Worm (Caenorhabditis elegans) whole organism, young adult: ENCODE measurements around the gene oac-30.
A peak's percentile ranks its signal among the peaks of the same experiment; 100 is the strongest.

ENCODE experiments used
- C17E4.6 ChIP-seq: fragments of 200-800 bp; sonication (Bioruptor generic); IDR thresholded peaks from 2 replicates; pipeline ENCODE4 v1.3.6; 2022; ENCODE audit warnings: missing genetic modification reagents, missing genetic modification characterization, missing compliant biosample characterization
- D2030.7 ChIP-seq: fragments of 200-800 bp; sonication (Bioruptor generic); IDR thresholded peaks from 2 replicates; pipeline ENCODE4 v1.3.6; 2022; ENCODE audit warnings: missing genetic modification reagents, missing genetic modification characterization, missing compliant biosample characterization
- F10E7.11 ChIP-seq: sonication (generic microtip); optimal IDR thresholded peaks from 2 replicates; lab custom pipeline; 2017; ENCODE audit warnings: mild to moderate bottlenecking, missing genetic modification characterization, moderate library complexity, missing compliant biosample characterization
- F23B12.7 ChIP-seq: sonication (generic microtip); optimal IDR thresholded peaks from 2 replicates; lab custom pipeline; 2017; ENCODE audit warnings: missing genetic modification characterization, mild to moderate bottlenecking, missing compliant biosample characterization, antibody characterized with exemption, moderate library complexity; ENCODE audit not compliant: insufficient read depth
- F33H1.4 ChIP-seq: fragments of 200-800 bp; sonication (Bioruptor generic); IDR thresholded peaks from 2 replicates; pipeline ENCODE4 v1.3.6; 2022; ENCODE audit warnings: missing genetic modification reagents, missing genetic modification characterization, missing compliant biosample characterization
- F55B11.4 ChIP-seq: sonication (generic microtip); optimal IDR thresholded peaks from 2 replicates; lab custom pipeline; 2016; ENCODE audit warnings: missing compliant biosample characterization, missing genetic modification characterization, borderline replicate concordance; ENCODE audit not compliant: insufficient read depth
- F57A8.1 ChIP-seq: fragments of 200-800 bp; sonication (Bioruptor generic); optimal IDR thresholded peaks from 2 replicates; lab custom pipeline; 2018; ENCODE audit warnings: mild to moderate bottlenecking, missing genetic modification characterization, moderate library complexity, missing compliant biosample characterization
- F57C9.4 ChIP-seq: sonication (generic microtip); optimal IDR thresholded peaks from 2 replicates; lab custom pipeline; 2017; ENCODE audit warnings: mild to moderate bottlenecking, missing genetic modification characterization, missing compliant biosample characterization
- K12H6.12 ChIP-seq: fragments of 200-800 bp; sonication (Bioruptor generic); optimal IDR thresholded peaks from 2 replicates; lab custom pipeline; 2018; ENCODE audit warnings: mild to moderate bottlenecking, missing genetic modification characterization, missing compliant biosample characterization
- Y95B8A.8 ChIP-seq: fragments of 200-800 bp; sonication (Bioruptor generic); IDR thresholded peaks from 2 replicates; pipeline ENCODE4 v1.3.6; 2022; ENCODE audit warnings: missing genetic modification reagents, missing genetic modification characterization, missing compliant biosample characterization
- attf-5 ChIP-seq: fragments of 200-800 bp; sonication (Bioruptor generic); optimal IDR thresholded peaks from 2 replicates; lab custom pipeline; 2018; ENCODE audit warnings: mild to moderate bottlenecking, missing genetic modification characterization, missing compliant biosample characterization
- attf-6 ChIP-seq: fragments of 200-800 bp; sonication (Bioruptor generic); IDR thresholded peaks from 2 replicates; pipeline ENCODE4 v1.3.6; 2022; ENCODE audit warnings: missing genetic modification reagents, missing genetic modification characterization, missing compliant biosample characterization
- ccch-3 ChIP-seq: fragments of 200-800 bp; sonication (Bioruptor generic); optimal IDR thresholded peaks from 2 replicates; lab custom pipeline; 2018; ENCODE audit warnings: mild to moderate bottlenecking, missing genetic modification characterization, missing compliant biosample characterization
- cebp-1 ChIP-seq, 2 experiments: fragments of 200-800 bp in 1 of 2; sonication (Bioruptor generic) in 1 of 2; sonication (generic microtip) in 1 of 2; IDR thresholded peaks in 1 of 2; optimal IDR thresholded peaks in 1 of 2; 2 replicates each; pipeline versions ENCODE4 v1.3.6 to Lab custom; 2017 to 2022; ENCODE audit warnings: missing compliant biosample characterization in 2 of 2, missing genetic modification characterization in 2 of 2, mild to moderate bottlenecking in 1 of 2, missing genetic modification reagents in 1 of 2, moderate library complexity in 1 of 2
- ceh-100 ChIP-seq: fragments of 200-800 bp; sonication (Bioruptor generic); IDR thresholded peaks from 2 replicates; pipeline ENCODE4 v1.3.6; 2022; ENCODE audit warnings: missing genetic modification reagents, missing genetic modification characterization, missing compliant biosample characterization
- ceh-27 ChIP-seq: fragments of 200-800 bp; sonication (Bioruptor generic); optimal IDR thresholded peaks from 2 replicates; lab custom pipeline; 2018; ENCODE audit warnings: mild to moderate bottlenecking, missing genetic modification characterization, moderate library complexity, missing compliant biosample characterization
- ceh-40 ChIP-seq: fragments of 200-800 bp; sonication (Bioruptor generic); IDR thresholded peaks from 2 replicates; pipeline ENCODE4 v1.3.6; 2022; ENCODE audit warnings: missing genetic modification characterization, missing compliant biosample characterization
- ceh-79 ChIP-seq: sonication (generic microtip); optimal IDR thresholded peaks from 2 replicates; lab custom pipeline; 2017; ENCODE audit warnings: mild to moderate bottlenecking, missing genetic modification characterization, missing compliant biosample characterization
- ceh-91 ChIP-seq: fragments of 200-800 bp; sonication (Bioruptor generic); IDR thresholded peaks from 2 replicates; pipeline ENCODE4 v1.3.6; 2022; ENCODE audit warnings: missing genetic modification reagents, missing genetic modification characterization, missing compliant biosample characterization
- dox-1 ChIP-seq: fragments of 200-800 bp; sonication (Bioruptor generic); IDR thresholded peaks from 2 replicates; pipeline ENCODE4 v1.3.6; 2022; ENCODE audit warnings: missing genetic modification reagents, missing genetic modification characterization, missing compliant biosample characterization
- efl-1 ChIP-seq: fragments of 150-350 bp; optimal IDR thresholded peaks from 2 replicates; lab custom pipeline; 2014; ENCODE audit warnings: missing biosample characterization, missing genetic modification reagents, missing genetic modification characterization
- egl-18 ChIP-seq: fragments of 200-800 bp; sonication (Bioruptor generic); IDR thresholded peaks from 2 replicates; pipeline ENCODE4 v1.3.6; 2022; ENCODE audit warnings: missing genetic modification reagents, missing genetic modification characterization, missing compliant biosample characterization
- ekl-4 ChIP-seq: fragments of 200-800 bp; sonication (Bioruptor generic); IDR thresholded peaks from 2 replicates; pipeline ENCODE4 v1.3.6; 2022; ENCODE audit warnings: missing genetic modification reagents, missing genetic modification characterization, missing compliant biosample characterization
- ets-4 ChIP-seq: fragments of 200-800 bp; sonication (Bioruptor generic); optimal IDR thresholded peaks from 2 replicates; lab custom pipeline; 2018; ENCODE audit warnings: mild to moderate bottlenecking, missing genetic modification characterization, missing compliant biosample characterization
- him-1 ChIP-seq: sonication (generic microtip); optimal IDR thresholded peaks from 2 replicates; lab custom pipeline; 2016; ENCODE audit warnings: missing genotype, missing genetic modification reagents, missing genetic modification characterization, missing compliant biosample characterization
- hlh-26 ChIP-seq: fragments of 200-800 bp; sonication (Bioruptor generic); conservative IDR thresholded peaks from 2 replicates; pipeline ENCODE4 v1.3.6; 2022; ENCODE audit warnings: missing genetic modification reagents, missing genetic modification characterization, missing compliant biosample characterization
- hmg-1.2 ChIP-seq: fragments of 200-800 bp; sonication (Bioruptor generic); IDR thresholded peaks from 2 replicates; pipeline ENCODE4 v1.3.6; 2022; ENCODE audit warnings: missing genetic modification reagents, missing genetic modification characterization, missing compliant biosample characterization
- let-607 ChIP-seq, 2 experiments: fragments of 200-800 bp in 1 of 2; sonication (Bioruptor generic) in 1 of 2; sonication (generic microtip) in 1 of 2; optimal IDR thresholded peaks; 2 replicates each; lab custom pipeline; 2016 to 2018; ENCODE audit warnings: mild to moderate bottlenecking in 2 of 2, missing compliant biosample characterization in 2 of 2, missing genetic modification characterization in 2 of 2, moderate library complexity in 2 of 2, missing genotype in 1 of 2
- lin-54 ChIP-seq: fragments of 200-800 bp; sonication (Bioruptor generic); optimal IDR thresholded peaks from 2 replicates; lab custom pipeline; 2018; ENCODE audit warnings: mild to moderate bottlenecking, missing genetic modification characterization, missing compliant biosample characterization
- lsy-27 ChIP-seq: sonication (generic microtip); optimal IDR thresholded peaks from 2 replicates; lab custom pipeline; 2017; ENCODE audit warnings: missing genetic modification characterization, mild to moderate bottlenecking, missing compliant biosample characterization, antibody characterized with exemption, missing genotype, borderline replicate concordance; ENCODE audit not compliant: insufficient read depth
- madf-10 ChIP-seq: sonication (generic microtip); optimal IDR thresholded peaks from 2 replicates; lab custom pipeline; 2016; ENCODE audit warnings: mild to moderate bottlenecking, missing genetic modification characterization, missing compliant biosample characterization
- madf-3 ChIP-seq: fragments of 200-800 bp; sonication (Bioruptor generic); IDR thresholded peaks from 2 replicates; pipeline ENCODE4 v1.3.6; 2022; ENCODE audit warnings: missing genetic modification reagents, missing genetic modification characterization, missing compliant biosample characterization
- madf-6 ChIP-seq: fragments of 200-800 bp; sonication (Bioruptor generic); IDR thresholded peaks from 2 replicates; pipeline ENCODE4 v1.3.6; 2022; ENCODE audit warnings: missing genetic modification reagents, missing genetic modification characterization, missing compliant biosample characterization
- mes-4 ChIP-seq: sonication (generic microtip); optimal IDR thresholded peaks from 2 replicates; lab custom pipeline; 2016; ENCODE audit warnings: missing genotype, missing genetic modification characterization, missing compliant biosample characterization
- nfya-1 ChIP-seq: sonication (generic microtip); optimal IDR thresholded peaks from 2 replicates; lab custom pipeline; 2017; ENCODE audit warnings: antibody characterized with exemption, missing compliant biosample characterization, missing genetic modification characterization, borderline replicate concordance; ENCODE audit not compliant: insufficient read depth
- nhr-120 ChIP-seq: fragments of 200-800 bp; sonication (Bioruptor generic); IDR thresholded peaks from 2 replicates; pipeline ENCODE4 v1.3.6; 2022; ENCODE audit warnings: missing genetic modification characterization, missing compliant biosample characterization
- nhr-179 ChIP-seq: sonication (generic microtip); optimal IDR thresholded peaks from 2 replicates; lab custom pipeline; 2016; ENCODE audit warnings: mild to moderate bottlenecking, missing genetic modification characterization, missing compliant biosample characterization
- nhr-90 ChIP-seq: sonication (generic microtip); optimal IDR thresholded peaks from 2 replicates; lab custom pipeline; 2016; ENCODE audit warnings: missing genotype, mild to moderate bottlenecking, missing genetic modification characterization, missing compliant biosample characterization
- pbrm-1 ChIP-seq: fragments of 200-800 bp; sonication (Bioruptor generic); IDR thresholded peaks from 2 replicates; pipeline ENCODE4 v1.3.6; 2022; ENCODE audit warnings: missing genetic modification reagents, missing genetic modification characterization, missing compliant biosample characterization
- pha-4 ChIP-seq: fragments of 150-350 bp; sonication (generic microtip); optimal IDR thresholded peaks from 2 replicates; lab custom pipeline; 2014; ENCODE audit warnings: missing biosample characterization, missing genetic modification reagents, missing genetic modification characterization
- rec-8 ChIP-seq, 2 experiments: sonication (generic microtip); optimal IDR thresholded peaks; 2 replicates each; lab custom pipeline; 2016; ENCODE audit warnings: mild to moderate bottlenecking in 2 of 2, missing genetic modification characterization in 2 of 2, missing genetic modification reagents in 2 of 2, missing genotype in 2 of 2, missing biosample characterization in 1 of 2, missing compliant biosample characterization in 1 of 2, moderate library complexity in 1 of 2
- sdz-38 ChIP-seq: sonication (generic microtip); optimal IDR thresholded peaks from 2 replicates; lab custom pipeline; 2016; ENCODE audit warnings: missing genotype, missing genetic modification characterization, missing compliant biosample characterization
- snpc-1.3 ChIP-seq: sonication (generic microtip); optimal IDR thresholded peaks from 2 replicates; lab custom pipeline; 2017; ENCODE audit warnings: missing genetic modification characterization, mild to moderate bottlenecking, missing compliant biosample characterization, antibody characterized with exemption, moderate library complexity, missing genotype, missing genetic modification reagents; ENCODE audit not compliant: insufficient read depth
- snpc-3.4 ChIP-seq: sonication (generic microtip); optimal IDR thresholded peaks from 2 replicates; lab custom pipeline; 2017; ENCODE audit warnings: missing genetic modification characterization, mild to moderate bottlenecking, missing compliant biosample characterization, antibody characterized with exemption, moderate library complexity, missing genotype, missing genetic modification reagents
- ztf-25 ChIP-seq: fragments of 200-800 bp; sonication (Bioruptor generic); IDR thresholded peaks from 2 replicates; pipeline ENCODE4 v1.3.6; 2022; ENCODE audit warnings: missing genetic modification reagents, missing genetic modification characterization, missing compliant biosample characterization
- ztf-26 ChIP-seq: sonication (generic microtip); optimal IDR thresholded peaks from 2 replicates; lab custom pipeline; 2017; ENCODE audit warnings: missing genetic modification characterization, missing compliant biosample characterization

The oac-30 gene

DNA sequence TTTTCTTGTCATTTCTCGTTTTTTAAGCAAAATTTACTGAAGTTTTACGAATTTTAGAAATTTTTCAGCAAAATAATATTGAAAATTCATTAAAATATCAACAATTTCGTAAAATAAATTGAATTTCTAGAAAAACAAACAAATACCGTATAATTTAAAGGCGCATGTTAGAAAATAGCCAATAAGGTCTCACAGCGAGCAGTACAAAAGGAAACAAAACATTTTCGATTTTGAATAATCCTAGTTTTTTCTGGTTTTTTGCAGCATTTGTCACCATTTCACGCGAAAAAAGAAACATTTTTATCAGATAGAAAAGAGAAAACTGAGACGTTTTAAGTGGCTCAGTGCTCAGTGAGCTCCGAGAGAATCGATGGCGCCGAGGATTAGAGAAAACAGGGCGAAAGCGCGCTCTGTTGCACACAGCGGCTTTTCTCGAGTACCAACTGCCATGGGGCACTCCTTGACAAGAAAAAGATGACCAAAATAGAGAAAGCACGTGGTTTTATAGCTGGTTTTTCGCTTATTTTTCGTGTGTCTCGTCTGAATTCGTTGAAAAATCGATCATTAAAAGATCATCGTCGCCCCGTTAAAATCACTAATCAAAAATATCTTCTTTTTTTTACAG lies 43.3 kb upstream of the oac-30 start, which contains the start of the genes alh-6 and fcho-1 (continued):
- TF ChIP-seq nhr-90 (no peak), F10E7.11 (tag; lab: Kevin White, UChicago) (no peak), ztf-25 (GFP tag; lab: Robert Waterston, UW) (no peak), lsy-27 (tag; lab: Kevin White, UChicago) (no peak), C17E4.6 (GFP tag; lab: Robert Waterston, UW) (no peak), F57A8.1 (no peak), F55B11.4 (tag; lab: Kevin White, UChicago) (no peak), him-1 (tag; lab: Kevin White, UChicago) (no peak), ccch-3 (GFP tag; lab: Kevin White, UChicago) (no peak), egl-18 (GFP tag; lab: Robert Waterston, UW) (no peak), F23B12.7 (tag; lab: Kevin White, UChicago) (no peak), rec-8 (tag; optimal IDR thresholded peaks at IDR 0.05; lab: Kevin White, UChicago) (no peak), nhr-120 (GFP tag; lab: Robert Waterston, UW) (no peak), nhr-179 (no peak), ztf-26 (tag; lab: Kevin White, UChicago) (no peak), madf-10 (tag; lab: Kevin White, UChicago) (no peak), ceh-79 (no peak), ekl-4 (no peak), pha-4 (tag; lab: Kevin White, UChicago) (no peak), F33H1.4 (GFP tag; lab: Robert Waterston, UW) (peak; percentile 84), ceh-100 (GFP tag; lab: Robert Waterston, UW) (no peak), let-607 (tag; optimal IDR thresholded peaks at IDR 0.05; lab: Kevin White, UChicago) (no peak), ceh-27 (GFP tag; lab: Kevin White, UChicago) (peak; percentile 55), hmg-1.2 (GFP tag; lab: Robert Waterston, UW) (peak; percentile 8; the same call in 1 of the 2 replicates), K12H6.12 (tag; lab: Kevin White, UChicago) (no peak), F57C9.4 (tag; lab: Kevin White, UChicago) (no peak), Y95B8A.8 (GFP tag; lab: Robert Waterston, UW) (no peak), ceh-40 (no peak), madf-3 (no peak), attf-6 (GFP tag; lab: Robert Waterston, UW) (no peak), cebp-1 (GFP tag; IDR thresholded peaks at IDR 0.05; lab: Robert Waterston, UW) (no peak), cebp-1 (tag; optimal IDR thresholded peaks at IDR 0.05; lab: Kevin White, UChicago) (peak; percentile 2), mes-4 (no peak), efl-1 (GFP tag; lab: Kevin White, UChicago) (peak; percentile 7)

DNA sequence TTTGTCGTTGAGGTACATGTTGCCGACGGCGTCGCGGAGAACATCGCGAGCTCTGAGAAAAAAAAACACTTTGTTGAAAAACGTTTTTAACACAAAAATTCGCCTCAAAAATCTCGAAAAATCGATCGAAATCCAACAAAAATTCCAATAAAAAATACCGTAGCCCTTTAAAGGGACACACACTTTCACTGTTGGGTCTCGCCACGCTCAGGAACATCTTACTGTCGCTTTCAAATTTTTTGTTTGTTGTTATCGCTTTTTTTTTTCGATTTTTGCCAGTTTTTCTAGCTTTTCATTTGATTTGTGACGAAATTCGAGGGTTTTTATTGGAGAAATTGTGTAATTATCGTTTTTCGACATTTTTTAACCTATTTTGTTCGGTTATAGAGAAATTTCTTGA lies 39.9 kb upstream of the oac-30 start:
- TF ChIP-seq hmg-1.2 (GFP tag; lab: Robert Waterston, UW) (0 out of 2 replicates have a peak, but pooled peaks have one; percentile 9), F57C9.4 (tag; lab: Kevin White, UChicago) (no peak), snpc-1.3 (tag; lab: Kevin White, UChicago) (peak; percentile 5), lin-54 (GFP tag; lab: Kevin White, UChicago) (peak; percentile 80), D2030.7 (GFP tag; lab: Robert Waterston, UW) (peak; percentile 72), nfya-1 (tag; lab: Kevin White, UChicago) (no peak), ets-4 (GFP tag; lab: Kevin White, UChicago) (no peak), hlh-26 (GFP tag; lab: Robert Waterston, UW) (no peak), attf-5 (GFP tag; lab: Kevin White, UChicago) (no peak), snpc-3.4 (tag; lab: Kevin White, UChicago) (peak; percentile 61), dox-1 (GFP tag; lab: Robert Waterston, UW) (no peak), F33H1.4 (GFP tag; lab: Robert Waterston, UW) (peak; percentile 94), pbrm-1 (GFP tag; lab: Robert Waterston, UW) (no peak), sdz-38 (tag; lab: Kevin White, UChicago) (no peak), ekl-4 (0 out of 2 replicates have a peak, but pooled peaks have one; percentile 34), madf-6 (GFP tag; lab: Robert Waterston, UW) (peak; percentile 94), ceh-91 (peak; percentile 61; the same call in 1 of the 2 replicates)
